Fruit fly (Drosophila melanogaster) whole organism, embryonic: Measurements from ENCODE around the gene CG43338.
A peak's percentile ranks its signal among the peaks of the same experiment; 100 is the strongest.

Source experiments
- Aef1 ChIP-seq: fragments of 200-800 bp; sonication (Bioruptor generic); IDR thresholded peaks from 3 replicates; pipeline ENCODE4 v1.3.6; 2022; ENCODE audit warnings: missing biosample characterization, missing genetic modification characterization
- CG1024 ChIP-seq: fragments of 200-800 bp; sonication (Bioruptor generic); IDR thresholded peaks from 2 replicates; pipeline ENCODE4 v1.3.6; 2022; ENCODE audit warnings: missing biosample characterization, missing genetic modification characterization
- CG11085 ChIP-seq: fragments of 200-800 bp; sonication (Bioruptor generic); IDR thresholded peaks from 2 replicates; pipeline ENCODE4 v1.3.6; 2022; ENCODE audit warnings: missing biosample characterization, missing genetic modification characterization
- CG11093 ChIP-seq: fragments of 200-800 bp; sonication (Bioruptor generic); IDR thresholded peaks from 3 replicates; pipeline ENCODE4 v1.3.6; 2022; ENCODE audit warnings: missing biosample characterization, missing genetic modification characterization
- CG13287 ChIP-seq: fragments of 200-800 bp; sonication (Bioruptor generic); IDR thresholded peaks from 2 replicates; pipeline ENCODE4 v1.3.6; 2022; ENCODE audit warnings: missing biosample characterization, missing genetic modification characterization; ENCODE audit not compliant: partially characterized antibody
- CG14667 ChIP-seq: fragments of 200-800 bp; sonication (Bioruptor generic); IDR thresholded peaks from 2 replicates; pipeline ENCODE4 v1.3.6; 2022; ENCODE audit warnings: missing biosample characterization, missing genetic modification characterization
- CG14965 ChIP-seq: fragments of 200-800 bp; sonication (Bioruptor generic); optimal IDR thresholded peaks from 2 replicates; lab custom pipeline; 2016; ENCODE audit warnings: missing biosample characterization, missing genetic modification characterization, borderline replicate concordance
- CG15601 ChIP-seq: fragments of 200-800 bp; sonication (Bioruptor generic); optimal IDR thresholded peaks from 3 replicates; lab custom pipeline; 2019; ENCODE audit warnings: missing biosample characterization, mild to moderate bottlenecking, missing genetic modification characterization, moderate library complexity
- CG17328 ChIP-seq: fragments of 200-800 bp; sonication (Bioruptor generic); IDR thresholded peaks from 2 replicates; pipeline ENCODE4 v1.3.6; 2022; ENCODE audit warnings: missing biosample characterization, missing genetic modification characterization
- CG17385 ChIP-seq: fragments of 200-800 bp; sonication (Bioruptor generic); optimal IDR thresholded peaks from 3 replicates; lab custom pipeline; 2018; ENCODE audit warnings: missing biosample characterization, mild to moderate bottlenecking, missing genetic modification characterization
- CG18262 ChIP-seq: fragments of 200-800 bp; optimal IDR thresholded peaks from 3 replicates; lab custom pipeline; 2019; ENCODE audit warnings: missing biosample characterization, mild to moderate bottlenecking, missing genetic modification characterization, moderate library complexity
- CG1832 ChIP-seq: fragments of 200-800 bp; sonication (Bioruptor generic); optimal IDR thresholded peaks from 2 replicates; lab custom pipeline; 2017; ENCODE audit warnings: missing biosample characterization, mild to moderate bottlenecking, missing genetic modification characterization, inconsistent platforms
- CG33557 ChIP-seq: fragments of 200-800 bp; sonication (Bioruptor generic); optimal IDR thresholded peaks from 2 replicates; lab custom pipeline; 2019; ENCODE audit warnings: missing biosample characterization, mild to moderate bottlenecking, missing genetic modification characterization, moderate library complexity
- CG34376 ChIP-seq: fragments of 200-800 bp; sonication (Bioruptor generic); optimal IDR thresholded peaks from 2 replicates; lab custom pipeline; 2018; ENCODE audit warnings: missing biosample characterization, mild to moderate bottlenecking, missing genetic modification characterization
- CG4404 ChIP-seq: fragments of 200-800 bp; sonication (Bioruptor generic); IDR thresholded peaks from 2 replicates; pipeline ENCODE4 v1.3.6; 2022; ENCODE audit warnings: missing biosample characterization, missing genetic modification characterization
- CG6683 ChIP-seq: fragments of 200-800 bp; sonication (Bioruptor generic); optimal IDR thresholded peaks from 2 replicates; lab custom pipeline; 2017; ENCODE audit warnings: missing biosample characterization, mild to moderate bottlenecking, missing genetic modification characterization, missing genetic modification reagents
- CG8281 ChIP-seq: fragments of 200-800 bp; sonication (Bioruptor generic); optimal IDR thresholded peaks from 2 replicates; lab custom pipeline; 2018; ENCODE audit warnings: missing biosample characterization, mild to moderate bottlenecking, missing genetic modification characterization, moderate library complexity
- CG8924 ChIP-seq: fragments of 200-800 bp; optimal IDR thresholded peaks from 3 replicates; lab custom pipeline; 2019; ENCODE audit warnings: missing biosample characterization, mild to moderate bottlenecking, missing genetic modification characterization, moderate library complexity
- CG9932 ChIP-seq: fragments of 200-800 bp; sonication (Bioruptor generic); IDR thresholded peaks from 2 replicates; pipeline ENCODE4 v1.3.6; 2022; ENCODE audit warnings: missing biosample characterization, missing genetic modification characterization
- CrebB ChIP-seq: fragments of 200-800 bp; sonication (Bioruptor generic); optimal IDR thresholded peaks from 3 replicates; lab custom pipeline; 2018; ENCODE audit warnings: missing biosample characterization, mild to moderate bottlenecking, missing genetic modification characterization
- D19B ChIP-seq: fragments of 200-800 bp; sonication (Bioruptor generic); optimal IDR thresholded peaks from 2 replicates; lab custom pipeline; 2017; ENCODE audit warnings: missing biosample characterization, mild to moderate bottlenecking, missing genetic modification characterization
- Dll ChIP-seq: fragments of 200-800 bp; sonication (Bioruptor generic); IDR thresholded peaks from 4 replicates; pipeline ENCODE4 v1.3.6; 2022; ENCODE audit warnings: missing biosample characterization, missing genetic modification characterization; ENCODE audit not compliant: partially characterized antibody
- ERR ChIP-seq: fragments of 200-800 bp; sonication (Bioruptor generic); optimal IDR thresholded peaks from 2 replicates; lab custom pipeline; 2016; ENCODE audit warnings: missing biosample characterization, missing genetic modification characterization
- Ets65A ChIP-seq: fragments of 200-800 bp; sonication (Bioruptor generic); peaks from one replicate; lab custom pipeline; 2016; ENCODE audit warnings: missing biosample characterization, missing genetic modification characterization
- Gug ChIP-seq: fragments of 200-800 bp; sonication (Bioruptor generic); IDR thresholded peaks from 4 replicates; pipeline ENCODE4 v1.3.6; 2022; ENCODE audit warnings: missing biosample characterization, missing genetic modification characterization
- Hsf ChIP-seq: fragments of 200-800 bp; sonication (Bioruptor generic); optimal IDR thresholded peaks from 3 replicates; lab custom pipeline; 2016; ENCODE audit warnings: missing biosample characterization, missing genetic modification characterization
- Sry-δ ChIP-seq: fragments of 200-800 bp; sonication (Bioruptor generic); optimal IDR thresholded peaks from 2 replicates; lab custom pipeline; 2016; ENCODE audit warnings: missing biosample characterization, missing genetic modification characterization
- ap ChIP-seq: fragments of 200-800 bp; sonication (Bioruptor generic); IDR thresholded peaks from 2 replicates; pipeline ENCODE4 v1.3.6; 2022; ENCODE audit warnings: missing biosample characterization, missing genetic modification characterization
- ara ChIP-seq: fragments of 200-800 bp; sonication (Bioruptor generic); IDR thresholded peaks from 2 replicates; pipeline ENCODE4 v1.3.6; 2022; ENCODE audit warnings: missing biosample characterization, missing genetic modification characterization
- ase ChIP-seq: fragments of 200-800 bp; sonication (Bioruptor generic); IDR thresholded peaks from 3 replicates; pipeline ENCODE4 v1.3.6; 2022; ENCODE audit warnings: missing biosample characterization, missing genetic modification characterization
- bcd ChIP-seq: fragments of 200-800 bp; sonication (Bioruptor generic); optimal IDR thresholded peaks from 2 replicates; lab custom pipeline; 2017; ENCODE audit warnings: missing biosample characterization, mild to moderate bottlenecking, missing genetic modification characterization
- cg ChIP-seq: fragments of 200-800 bp; sonication (Bioruptor generic); optimal IDR thresholded peaks from 3 replicates; lab custom pipeline; 2019; ENCODE audit warnings: missing biosample characterization, mild to moderate bottlenecking, missing genetic modification characterization, moderate library complexity
- chn ChIP-seq: fragments of 200-800 bp; sonication (Bioruptor generic); optimal IDR thresholded peaks from 2 replicates; lab custom pipeline; 2016; ENCODE audit warnings: missing biosample characterization, missing genetic modification characterization
- eyg ChIP-seq: fragments of 200-800 bp; sonication (Bioruptor generic); optimal IDR thresholded peaks from 3 replicates; lab custom pipeline; 2016; ENCODE audit warnings: missing biosample characterization, missing genetic modification characterization
- fd102C ChIP-seq: fragments of 200-800 bp; sonication (Bioruptor generic); optimal IDR thresholded peaks from 2 replicates; lab custom pipeline; 2018; ENCODE audit warnings: missing biosample characterization, mild to moderate bottlenecking, missing genetic modification characterization, moderate library complexity
- fd3F ChIP-seq: fragments of 200-800 bp; sonication (Bioruptor generic); optimal IDR thresholded peaks from 2 replicates; lab custom pipeline; 2018; ENCODE audit warnings: missing biosample characterization, mild to moderate bottlenecking, missing genetic modification characterization, moderate library complexity
- gcm ChIP-seq: fragments of 200-800 bp; sonication (Bioruptor generic); optimal IDR thresholded peaks from 2 replicates; lab custom pipeline; 2019; ENCODE audit warnings: missing biosample characterization, mild to moderate bottlenecking, missing genetic modification characterization, moderate library complexity
- grn ChIP-seq: fragments of 200-800 bp; sonication (Bioruptor generic); optimal IDR thresholded peaks from 3 replicates; lab custom pipeline; 2017; ENCODE audit warnings: missing biosample characterization, missing genetic modification characterization
- jing ChIP-seq: fragments of 200-800 bp; sonication (Bioruptor generic); optimal IDR thresholded peaks from 2 replicates; lab custom pipeline; 2018; ENCODE audit warnings: missing biosample characterization, mild to moderate bottlenecking, missing genetic modification characterization
- nerfin-2 ChIP-seq: fragments of 200-800 bp; sonication (Bioruptor generic); IDR thresholded peaks from 2 replicates; pipeline ENCODE4 v1.3.6; 2022; ENCODE audit warnings: missing biosample characterization, missing genetic modification characterization; ENCODE audit not compliant: partially characterized antibody
- pan ChIP-seq, 4 experiments: fragments of >200 bp in 3 of 4; fragments of 200-800 bp in 1 of 4; sonication (Bioruptor generic) in 1 of 4; optimal IDR thresholded peaks in 3 of 4; IDR thresholded peaks in 1 of 4; 2 replicates each; pipeline versions ENCODE4 v1.3.6 to Lab custom; 2017 to 2022; ENCODE audit warnings: missing biosample characterization in 2 of 4, missing genetic modification characterization in 2 of 4, mixed read lengths in 1 of 4
- pb ChIP-seq: fragments of 200-800 bp; sonication (Bioruptor generic); optimal IDR thresholded peaks from 3 replicates; lab custom pipeline; 2016; ENCODE audit warnings: missing biosample characterization, missing genetic modification characterization
- pita ChIP-seq: fragments of 200-800 bp; sonication (Bioruptor generic); optimal IDR thresholded peaks from 2 replicates; lab custom pipeline; 2017; ENCODE audit warnings: missing biosample characterization, mild to moderate bottlenecking, missing genetic modification characterization
- rib ChIP-seq: fragments of 200-800 bp; sonication (Bioruptor generic); IDR thresholded peaks from 2 replicates; pipeline ENCODE4 v1.3.6; 2022; ENCODE audit warnings: missing biosample characterization, missing genetic modification characterization
- so ChIP-seq: fragments of 200-800 bp; sonication (Bioruptor generic); IDR thresholded peaks from 3 replicates; pipeline ENCODE4 v1.3.6; 2022; ENCODE audit warnings: missing biosample characterization, missing genetic modification characterization
- tna ChIP-seq: fragments of 200-800 bp; sonication (Bioruptor generic); IDR thresholded peaks from 2 replicates; pipeline ENCODE4 v1.3.6; 2022; ENCODE audit warnings: missing biosample characterization, missing genetic modification characterization; ENCODE audit not compliant: partially characterized antibody
- unpg ChIP-seq: fragments of 200-800 bp; sonication (Bioruptor generic); optimal IDR thresholded peaks from 3 replicates; lab custom pipeline; 2018; ENCODE audit warnings: missing biosample characterization, mild to moderate bottlenecking, missing genetic modification characterization, moderate library complexity
- z ChIP-seq: fragments of 200-800 bp; sonication (Bioruptor generic); IDR thresholded peaks from 3 replicates; pipeline ENCODE4 v1.3.6; 2022; ENCODE audit warnings: missing biosample characterization, missing genetic modification characterization

The CG43338 gene

dm6 chr2L:18702721-18703488 is 31.9 kb upstream of the CG43338 start, which contains the start of the genes CG10376 and CG10343 (continued):
- TF ChIP-seq unpg (GFP tag; lab: Kevin White, UChicago), result peak; percentile 90
- TF ChIP-seq CG6683 (GFP tag; lab: Kevin White, UChicago), result peak; percentile 68
- TF ChIP-seq tna (GFP tag; lab: Robert Waterston, UW), result peak; percentile 35
- TF ChIP-seq bcd (GFP tag; lab: Kevin White, UChicago), result peak; percentile 89
- no peak for TF ChIP-seq pb (GFP tag; lab: Kevin White, UChicago)
- TF ChIP-seq CG11093 (GFP tag; lab: Robert Waterston, UW), result peak; percentile 58; the same call in 1 of the 3 replicates
- TF ChIP-seq chn (GFP tag; lab: Kevin White, UChicago), result peak; percentile 70
- 0 out of 4 replicates have a peak, but pooled peaks have one; percentile 40 for TF ChIP-seq Dll (GFP tag; lab: Robert Waterston, UW)
- no peak for TF ChIP-seq ara (GFP tag; lab: Robert Waterston, UW)
- peak; percentile 94 for TF ChIP-seq CG9932 (GFP tag; lab: Robert Waterston, UW)
- peak; percentile 67 for TF ChIP-seq Hsf (GFP tag; lab: Kevin White, UChicago)
- peak; percentile 82 for TF ChIP-seq D19B (GFP tag; lab: Kevin White, UChicago)
- TF ChIP-seq CG14667, result peak; percentile 81
- TF ChIP-seq grn, result peak; percentile 50
- peak; percentile 51 for TF ChIP-seq CrebB (tag; lab: Kevin White, UChicago)
- TF ChIP-seq pan (optimal IDR thresholded peaks at IDR 0.05; lab: Kevin White, UChicago), result no peak
- TF ChIP-seq pan (GFP tag; optimal IDR thresholded peaks at IDR 0.05 in 1 of 2, IDR thresholded peaks at IDR 0.05 in 1 of 2), result peak in 1 of 2 experiments; percentile 83
- peak; percentile 72; the same call in 1 of the 2 replicates for TF ChIP-seq rib (GFP tag; lab: Robert Waterston, UW)
- TF ChIP-seq CG8924 (tag; lab: Kevin White, UChicago), result peak; percentile 95
- TF ChIP-seq CG1832 (GFP tag; lab: Kevin White, UChicago), result no peak
- peak; percentile 90 for TF ChIP-seq fd3F (GFP tag; lab: Kevin White, UChicago)
- TF ChIP-seq gcm (GFP tag; lab: Kevin White, UChicago), result peak; percentile 80
- TF ChIP-seq Sry-δ (GFP tag; lab: Kevin White, UChicago), result peak; percentile 19
- peak; percentile 40 for TF ChIP-seq jing (GFP tag; lab: Kevin White, UChicago)
- no peak for TF ChIP-seq pita (GFP tag; lab: Kevin White, UChicago)
- TF ChIP-seq Gug (GFP tag; lab: Robert Waterston, UW), result peak; percentile 86
- peak; percentile 64 for TF ChIP-seq ap (GFP tag; lab: Robert Waterston, UW)
- no peak for TF ChIP-seq z (GFP tag; lab: Robert Waterston, UW)
- TF ChIP-seq CG4404, result peak; percentile 90
- TF ChIP-seq CG11085, result peak; percentile 80
- TF ChIP-seq nerfin-2, result no peak
- TF ChIP-seq CG33557 (GFP tag; lab: Kevin White, UChicago), result peak; percentile 90
- peak; percentile 59 for TF ChIP-seq fd102C (GFP tag; lab: Kevin White, UChicago)
- peak; percentile 98 for TF ChIP-seq Ets65A
- TF ChIP-seq Aef1 (GFP tag; lab: Robert Waterston, UW), result peak; percentile 78
- no peak for TF ChIP-seq cg
- TF ChIP-seq CG17328, result peak; percentile 72
- peak; percentile 91 for TF ChIP-seq CG15601 (tag; lab: Kevin White, UChicago)
- peak; percentile 62; the same call in 1 of the 3 replicates for TF ChIP-seq so (GFP tag; lab: Robert Waterston, UW)
- TF ChIP-seq CG34376, result peak; percentile 53
- no peak for TF ChIP-seq ERR (GFP tag; lab: Kevin White, UChicago)
- peak; percentile 93 for TF ChIP-seq CG18262 (tag; lab: Kevin White, UChicago)
- TF ChIP-seq eyg, result no peak
- TF ChIP-seq CG14965 (GFP tag; lab: Kevin White, UChicago), result no peak
- TF ChIP-seq CG8281 (tag; lab: Kevin White, UChicago), result peak; percentile 70
- peak; percentile 62; the same call in 1 of the 3 replicates for TF ChIP-seq ase
- TF ChIP-seq CG1024 (GFP tag; lab: Robert Waterston, UW), result peak; percentile 83
- no peak; the same call in 1 of the 2 replicates for TF ChIP-seq CG13287 (GFP tag; lab: Robert Waterston, UW)
- TF ChIP-seq CG17385 (GFP tag; lab: Kevin White, UChicago), result peak; percentile 79
